Fruit fly (Drosophila melanogaster) whole organism, embryonic: ENCODE measurements around the gene CG14352.

Source experiments
- Aef1 ChIP-seq: fragments of 200-800 bp; sonication (Bioruptor generic); IDR thresholded peaks from 3 replicates; pipeline ENCODE4 v1.3.6; 2022; ENCODE audit warnings: missing biosample characterization, missing genetic modification characterization
- CG10462 ChIP-seq: fragments of 200-800 bp; sonication (Bioruptor generic); optimal IDR thresholded peaks from 2 replicates; lab custom pipeline; 2016; ENCODE audit warnings: missing biosample characterization, missing genetic modification characterization
- CG12236 ChIP-seq: fragments of 200-800 bp; sonication (Bioruptor generic); optimal IDR thresholded peaks from 2 replicates; lab custom pipeline; 2016; ENCODE audit warnings: missing biosample characterization, missing genetic modification characterization
- CG14014 ChIP-seq: fragments of 200-800 bp; sonication (Bioruptor generic); IDR thresholded peaks from 2 replicates; pipeline ENCODE4 v1.3.6; 2022; ENCODE audit warnings: missing biosample characterization, missing genetic modification characterization
- CG14441 ChIP-seq: fragments of 200-800 bp; sonication (Bioruptor generic); IDR thresholded peaks from 2 replicates; pipeline ENCODE4 v1.3.6; 2022; ENCODE audit warnings: missing biosample characterization, missing genetic modification characterization
- CG16779 ChIP-seq: fragments of 200-800 bp; sonication (Bioruptor generic); IDR thresholded peaks from 2 replicates; pipeline ENCODE4 v1.3.6; 2022; ENCODE audit warnings: missing biosample characterization, missing genetic modification characterization
- CG17361 ChIP-seq: fragments of 200-800 bp; sonication (Bioruptor generic); IDR thresholded peaks from 3 replicates; pipeline ENCODE4 v1.3.6; 2022; ENCODE audit warnings: missing biosample characterization, missing genetic modification characterization
- CG18011 ChIP-seq: fragments of 200-800 bp; sonication (Bioruptor generic); optimal IDR thresholded peaks from 2 replicates; lab custom pipeline; 2017; ENCODE audit warnings: missing biosample characterization, missing genetic modification characterization, mild to moderate bottlenecking, moderate library complexity, missing genotype
- CG18599 ChIP-seq: fragments of 200-800 bp; sonication (Bioruptor generic); optimal IDR thresholded peaks from 3 replicates; lab custom pipeline; 2017; ENCODE audit warnings: missing biosample characterization, missing genetic modification characterization, mild to moderate bottlenecking, moderate library complexity, missing genetic modification reagents
- CG34376 ChIP-seq: fragments of 200-800 bp; sonication (Bioruptor generic); optimal IDR thresholded peaks from 2 replicates; lab custom pipeline; 2018; ENCODE audit warnings: missing biosample characterization, mild to moderate bottlenecking, missing genetic modification characterization
- CG3726 ChIP-seq: fragments of 200-800 bp; sonication (Bioruptor generic); IDR thresholded peaks from 3 replicates; pipeline ENCODE4, ENCODE4 v1.3.6; 2022; ENCODE audit warnings: missing biosample characterization, missing genetic modification characterization
- CG4854 ChIP-seq: fragments of 200-800 bp; sonication (Bioruptor generic); optimal IDR thresholded peaks from 2 replicates; lab custom pipeline; 2016; ENCODE audit warnings: missing biosample characterization, missing genetic modification characterization, inconsistent platforms
- CG6689 ChIP-seq: fragments of 200-800 bp; sonication (Bioruptor generic); IDR thresholded peaks from 2 replicates; pipeline ENCODE4 v1.3.6; 2022; ENCODE audit warnings: missing biosample characterization, missing genetic modification characterization
- CG6813 ChIP-seq: fragments of 200-800 bp; sonication (Bioruptor generic); optimal IDR thresholded peaks from 2 replicates; lab custom pipeline; 2017; ENCODE audit warnings: missing biosample characterization, missing genetic modification characterization, mild to moderate bottlenecking, moderate library complexity, missing genetic modification reagents
- CG7987 ChIP-seq: fragments of 200-800 bp; sonication (Bioruptor generic); optimal IDR thresholded peaks from 2 replicates; lab custom pipeline; 2018; ENCODE audit warnings: missing biosample characterization, mild to moderate bottlenecking, missing genetic modification characterization, moderate library complexity
- CHES-1-like ChIP-seq: fragments of 200-800 bp; sonication (Bioruptor generic); optimal IDR thresholded peaks from 2 replicates; lab custom pipeline; 2016; ENCODE audit warnings: missing biosample characterization, missing genetic modification characterization
- D19A ChIP-seq: fragments of 200-800 bp; optimal IDR thresholded peaks from 3 replicates; lab custom pipeline; 2019; ENCODE audit warnings: missing biosample characterization, mild to moderate bottlenecking, missing genetic modification characterization, moderate library complexity
- Drgx ChIP-seq: fragments of 200-800 bp; sonication (Bioruptor generic); IDR thresholded peaks from 2 replicates; pipeline ENCODE4 v1.3.6; 2022; ENCODE audit warnings: missing biosample characterization, missing genetic modification characterization
- Elba2 ChIP-seq: fragments of 200-800 bp; sonication (Bioruptor generic); optimal IDR thresholded peaks from 3 replicates; lab custom pipeline; 2016; ENCODE audit warnings: missing biosample characterization, missing genetic modification characterization
- Ets97D ChIP-seq: fragments of 200-800 bp; sonication (Bioruptor generic); optimal IDR thresholded peaks from 3 replicates; lab custom pipeline; 2016; ENCODE audit warnings: missing biosample characterization, missing genetic modification characterization
- Fer1 ChIP-seq: fragments of 200-800 bp; sonication (Bioruptor generic); optimal IDR thresholded peaks from 2 replicates; lab custom pipeline; 2017; ENCODE audit warnings: missing biosample characterization, mild to moderate bottlenecking, missing genetic modification characterization
- H15 ChIP-seq: fragments of 200-800 bp; sonication (Bioruptor generic); IDR thresholded peaks from 3 replicates; pipeline ENCODE4 v1.3.6; 2022; ENCODE audit warnings: missing biosample characterization, missing genetic modification characterization
- NK7.1 ChIP-seq: fragments of 200-800 bp; sonication (Bioruptor generic); optimal IDR thresholded peaks from 3 replicates; lab custom pipeline; 2016; ENCODE audit warnings: missing biosample characterization, missing genetic modification characterization
- Optix ChIP-seq: fragments of 200-800 bp; sonication (Bioruptor generic); IDR thresholded peaks from 3 replicates; pipeline ENCODE4 v1.3.6; 2022; ENCODE audit warnings: missing biosample characterization, missing genetic modification characterization
- Pdp1 ChIP-seq, 2 experiments: fragments of 200-800 bp; sonication (Bioruptor generic); optimal IDR thresholded peaks; 3 replicates each; lab custom pipeline; 2016; ENCODE audit warnings: missing biosample characterization in 2 of 2, missing genetic modification characterization in 2 of 2, mild to moderate bottlenecking in 1 of 2, moderate library complexity in 1 of 2
- Side ChIP-seq: fragments of 200-800 bp; sonication (Bioruptor generic); optimal IDR thresholded peaks from 2 replicates; lab custom pipeline; 2016; ENCODE audit warnings: missing biosample characterization, missing genetic modification characterization
- Taf1 ChIP-seq: fragments of 200-800 bp; sonication (Bioruptor generic); IDR thresholded peaks from 2 replicates; pipeline ENCODE4 v1.3.6; 2022; ENCODE audit warnings: missing biosample characterization, missing genetic modification characterization
- Trl ChIP-seq, 3 experiments: fragments of >200 bp in 2 of 3; fragments of 200-800 bp in 1 of 3; sonication (Bioruptor generic) in 1 of 3; optimal IDR thresholded peaks; 2 replicates in 1 of 3; 3 replicates in 2 of 3; lab custom pipeline; 2016 to 2017; ENCODE audit warnings: missing biosample characterization in 1 of 3, missing genetic modification characterization in 1 of 3
- Vsx1 ChIP-seq: fragments of 200-800 bp; sonication (Bioruptor generic); optimal IDR thresholded peaks from 2 replicates; lab custom pipeline; 2017; ENCODE audit warnings: missing biosample characterization, mild to moderate bottlenecking, missing genetic modification characterization, missing genetic modification reagents
- al ChIP-seq: fragments of 200-800 bp; sonication (Bioruptor generic); IDR thresholded peaks from 2 replicates; pipeline ENCODE4 v1.3.6; 2022; ENCODE audit warnings: missing biosample characterization, missing genetic modification characterization
- aop ChIP-seq: fragments of 200-800 bp; sonication (Bioruptor generic); IDR thresholded peaks from 2 replicates; pipeline ENCODE4 v1.3.6; 2022; ENCODE audit warnings: missing biosample characterization, missing genetic modification characterization
- ara ChIP-seq: fragments of 200-800 bp; sonication (Bioruptor generic); IDR thresholded peaks from 2 replicates; pipeline ENCODE4 v1.3.6; 2022; ENCODE audit warnings: missing biosample characterization, missing genetic modification characterization
- ash1 ChIP-seq: fragments of 200-800 bp; sonication (Bioruptor generic); optimal IDR thresholded peaks from 2 replicates; lab custom pipeline; 2018; ENCODE audit warnings: missing biosample characterization, mild to moderate bottlenecking, missing genetic modification characterization
- bsh ChIP-seq, 2 experiments: fragments of 200-800 bp; sonication (Bioruptor generic); optimal IDR thresholded peaks; 2 replicates each; lab custom pipeline; 2017 to 2018; ENCODE audit warnings: mild to moderate bottlenecking in 2 of 2, missing biosample characterization in 2 of 2, missing genetic modification characterization in 2 of 2, moderate library complexity in 1 of 2
- chn ChIP-seq: fragments of 200-800 bp; sonication (Bioruptor generic); optimal IDR thresholded peaks from 2 replicates; lab custom pipeline; 2016; ENCODE audit warnings: missing biosample characterization, missing genetic modification characterization
- danr ChIP-seq: fragments of 200-800 bp; sonication (Bioruptor generic); IDR thresholded peaks from 2 replicates; pipeline ENCODE4 v1.3.6; 2022; ENCODE audit warnings: missing biosample characterization, missing genetic modification characterization
- ewg ChIP-seq: fragments of 200-800 bp; sonication (Bioruptor generic); optimal IDR thresholded peaks from 3 replicates; lab custom pipeline; 2017; ENCODE audit warnings: mild to moderate bottlenecking, missing biosample characterization, missing genetic modification reagents, missing genetic modification characterization
- fru ChIP-seq: fragments of >200 bp; optimal IDR thresholded peaks from 2 replicates; lab custom pipeline; 2017
- gce ChIP-seq: fragments of 200-800 bp; sonication (Bioruptor generic); IDR thresholded peaks from 3 replicates; pipeline ENCODE4 v1.3.6; 2022; ENCODE audit warnings: missing biosample characterization, missing genetic modification characterization
- ham ChIP-seq: fragments of 200-800 bp; sonication (Bioruptor generic); IDR thresholded peaks from 2 replicates; pipeline ENCODE4 v1.3.6; 2022; ENCODE audit warnings: missing biosample characterization, missing genetic modification characterization
- lov ChIP-seq, 2 experiments: fragments of 200-800 bp in 1 of 2; fragments of >200 bp in 1 of 2; sonication (Bioruptor generic) in 1 of 2; IDR thresholded peaks in 1 of 2; optimal IDR thresholded peaks in 1 of 2; 2 replicates in 1 of 2; 3 replicates in 1 of 2; pipeline versions ENCODE4 v1.3.6 to Lab custom; 2017 to 2022; ENCODE audit warnings: missing biosample characterization in 1 of 2, missing genetic modification characterization in 1 of 2
- mirr ChIP-seq: fragments of 200-800 bp; sonication (Bioruptor generic); optimal IDR thresholded peaks from 3 replicates; lab custom pipeline; 2018; ENCODE audit warnings: missing biosample characterization, mild to moderate bottlenecking, missing genetic modification characterization
- nmo ChIP-seq: fragments of 200-800 bp; sonication (Bioruptor generic); optimal IDR thresholded peaks from 2 replicates; lab custom pipeline; 2018; ENCODE audit warnings: missing biosample characterization, mild to moderate bottlenecking, missing genetic modification characterization, moderate library complexity
- psq ChIP-seq: fragments of 200-800 bp; sonication (Bioruptor generic); optimal IDR thresholded peaks from 2 replicates; lab custom pipeline; 2017; ENCODE audit warnings: missing biosample characterization, missing genetic modification characterization
- ranshi ChIP-seq: fragments of 200-800 bp; sonication (Bioruptor generic); IDR thresholded peaks from 2 replicates; pipeline ENCODE4 v1.3.6; 2022; ENCODE audit warnings: missing biosample characterization, missing genetic modification characterization
- sim ChIP-seq: fragments of 200-800 bp; sonication (Bioruptor generic); IDR thresholded peaks from 2 replicates; pipeline ENCODE4 v1.3.6; 2022; ENCODE audit warnings: missing biosample characterization, missing genetic modification characterization
- sima ChIP-seq: fragments of 200-800 bp; sonication (Bioruptor generic); optimal IDR thresholded peaks from 2 replicates; lab custom pipeline; 2016; ENCODE audit warnings: missing biosample characterization, missing genetic modification characterization
- vnd ChIP-seq: fragments of 200-800 bp; sonication (Bioruptor generic); IDR thresholded peaks from 3 replicates; pipeline ENCODE4 v1.3.6; 2022; ENCODE audit warnings: missing biosample characterization, missing genetic modification characterization; ENCODE audit not compliant: partially characterized antibody
- wor ChIP-seq: fragments of 200-800 bp; sonication (Bioruptor generic); IDR thresholded peaks from 2 replicates; pipeline ENCODE4 v1.3.6; 2022; ENCODE audit warnings: missing biosample characterization, missing genetic modification characterization
- zf30C ChIP-seq: fragments of 200-800 bp; sonication (Bioruptor generic); optimal IDR thresholded peaks from 3 replicates; lab custom pipeline; 2018; ENCODE audit warnings: missing biosample characterization, mild to moderate bottlenecking, missing genetic modification characterization
- zfh1 ChIP-seq: fragments of 200-800 bp; sonication (Bioruptor generic); IDR thresholded peaks from 3 replicates; pipeline ENCODE4 v1.3.6; 2022; ENCODE audit warnings: missing biosample characterization, missing genetic modification characterization

The CG14352 gene

DNA sequence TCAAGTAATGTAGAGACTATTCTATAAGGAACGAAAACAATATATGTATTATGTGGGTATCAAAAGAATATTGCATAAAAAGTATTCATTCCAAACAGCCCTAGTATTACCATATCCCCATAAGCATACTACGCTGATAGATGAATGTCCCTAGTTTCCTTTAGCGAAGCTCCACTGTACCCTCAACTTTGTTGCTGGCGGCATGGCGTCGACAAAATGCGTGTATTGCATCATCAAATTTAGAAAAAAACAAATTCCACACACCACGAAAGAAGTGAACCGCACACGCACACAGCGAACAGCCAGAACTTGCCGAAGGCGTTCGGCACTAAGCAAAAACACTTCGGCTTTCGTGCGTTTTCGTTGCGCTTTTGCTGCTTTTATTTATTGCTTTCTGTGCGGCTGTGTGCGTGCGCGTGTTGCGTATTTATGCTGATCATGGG, 21.5 kb downstream of the CG14352 start (continued):
- TF ChIP-seq H15 (GFP tag; lab: Robert Waterston, UW) (peak; percentile 97), Fer1 (peak; percentile 93), wor (GFP tag; lab: Robert Waterston, UW) (peak; percentile 86), D19A (tag; lab: Kevin White, UChicago) (peak; percentile 82), sima (GFP tag; lab: Kevin White, UChicago) (peak; percentile 90), bsh (GFP tag; optimal IDR thresholded peaks at IDR 0.05; lab: Kevin White, UChicago) (peak in 1 of 2 experiments; percentile 60), Drgx (peak; percentile 80), Trl (optimal IDR thresholded peaks at IDR 0.05; lab: Kevin White, UChicago) (no peak), Trl (GFP tag; optimal IDR thresholded peaks at IDR 0.05; lab: Kevin White, UChicago) (peak; percentile 96), CG10462 (GFP tag; lab: Kevin White, UChicago) (peak; percentile 63), ham (peak; percentile 91), CG4854 (peak; percentile 93), CG3726 (GFP tag; lab: Robert Waterston, UW) (peak; percentile 96), ara (GFP tag; lab: Robert Waterston, UW) (peak; percentile 75), chn (peak; percentile 72), CHES-1-like (GFP tag; lab: Kevin White, UChicago) (peak; percentile 76), nmo (GFP tag; lab: Kevin White, UChicago) (peak; percentile 92), fru (lab: Kevin White, UChicago) (no peak), Aef1 (peak; percentile 99), zfh1 (GFP tag; lab: Robert Waterston, UW) (peak; percentile 92), lov (optimal IDR thresholded peaks at IDR 0.05; lab: Kevin White, UChicago) (no peak), lov (GFP tag; IDR thresholded peaks at IDR 0.05; lab: Robert Waterston, UW) (peak; percentile 89; the same call in 2 of the 3 replicates), CG14441 (GFP tag; lab: Robert Waterston, UW) (peak; percentile 99), mirr (GFP tag; lab: Kevin White, UChicago) (peak; percentile 93), CG12236 (GFP tag; lab: Kevin White, UChicago) (peak; percentile 82), NK7.1 (GFP tag; lab: Kevin White, UChicago) (peak; percentile 98), ranshi (peak; percentile 98), sim (peak; percentile 90), CG6813 (GFP tag; lab: Kevin White, UChicago) (peak; percentile 73), Ets97D (GFP tag; lab: Kevin White, UChicago) (peak; percentile 88), Side (GFP tag; lab: Kevin White, UChicago) (peak; percentile 88), ewg (GFP tag; lab: Kevin White, UChicago) (peak; percentile 63), Optix (peak; percentile 94), CG18011 (peak; percentile 66), vnd (no peak), ash1 (GFP tag; lab: Kevin White, UChicago) (no peak), psq (peak; percentile 63), al (GFP tag; lab: Robert Waterston, UW) (peak; percentile 96), danr (GFP tag; lab: Robert Waterston, UW) (peak; percentile 99), CG14014 (peak; percentile 99), CG6689 (peak; percentile 96), gce (GFP tag; lab: Robert Waterston, UW) (peak; percentile 94; the same call in 2 of the 3 replicates), CG7987 (GFP tag; lab: Kevin White, UChicago) (peak; percentile 69), Pdp1 (GFP tag; optimal IDR thresholded peaks at IDR 0.05; lab: Kevin White, UChicago) (peak; percentile 92 to 99), CG16779 (peak; percentile 94), Taf1 (GFP tag; lab: Robert Waterston, UW) (peak; percentile 97), Vsx1 (GFP tag; lab: Kevin White, UChicago) (peak; percentile 83), CG34376 (GFP tag; lab: Kevin White, UChicago) (peak; percentile 93), CG17361 (GFP tag; lab: Robert Waterston, UW) (peak; percentile 78), zf30C (GFP tag; lab: Kevin White, UChicago) (no peak), Elba2 (GFP tag; lab: Kevin White, UChicago) (no peak), CG18599 (peak; percentile 93), aop (peak; percentile 94)
